Worm (Caenorhabditis elegans) whole organism, mixed stage, embryonic: ENCODE data around the gene mog-1.

Experiments used
- ces-1 ChIP-seq: fragments of 150-350 bp; optimal IDR thresholded peaks from 2 replicates; lab custom pipeline; 2014; ENCODE audit warnings: missing biosample characterization, missing genetic modification reagents, missing genetic modification characterization
- elt-3 ChIP-seq: fragments of 150-350 bp; optimal IDR thresholded peaks from 2 replicates; lab custom pipeline; 2014; ENCODE audit warnings: missing biosample characterization, missing genetic modification characterization
- hlh-1 ChIP-seq: fragments of 150-350 bp; optimal IDR thresholded peaks from 2 replicates; lab custom pipeline; 2014; ENCODE audit warnings: missing biosample characterization, missing genetic modification reagents, missing genetic modification characterization
- lin-13 ChIP-seq: fragments of 150-350 bp; optimal IDR thresholded peaks from 2 replicates; lab custom pipeline; 2014; ENCODE audit warnings: missing biosample characterization, missing genetic modification characterization
- mab-5 ChIP-seq: fragments of 150-350 bp; optimal IDR thresholded peaks from 2 replicates; lab custom pipeline; 2014; ENCODE audit warnings: missing biosample characterization, missing genetic modification characterization
- nhr-237 ChIP-seq: fragments of 150-350 bp; optimal IDR thresholded peaks from 2 replicates; lab custom pipeline; 2014; ENCODE audit warnings: missing biosample characterization, missing genetic modification characterization
- nhr-76 ChIP-seq: sonication (generic microtip); optimal IDR thresholded peaks from 2 replicates; lab custom pipeline; 2017; ENCODE audit warnings: missing biosample characterization, missing genetic modification characterization
- pha-4 ChIP-seq: fragments of 150-350 bp; optimal IDR thresholded peaks from 2 replicates; lab custom pipeline; 2018; ENCODE audit warnings: missing biosample characterization, missing genetic modification reagents, missing genetic modification characterization
- snpc-4 ChIP-seq: fragments of 150-350 bp; optimal IDR thresholded peaks from 2 replicates; lab custom pipeline; 2014; ENCODE audit warnings: missing biosample characterization, missing genetic modification characterization
- tbx-8 ChIP-seq: fragments of 200-800 bp; sonication (Bioruptor generic); optimal IDR thresholded peaks from 2 replicates; lab custom pipeline; 2018; ENCODE audit warnings: mild to moderate bottlenecking, missing genetic modification characterization, moderate library complexity, missing compliant biosample characterization

- no peak for TF ChIP-seq tbx-8 (GFP tag; lab: Kevin White, UChicago)
- no peak for TF ChIP-seq mab-5 (tag; lab: Kevin White, UChicago)
- TF ChIP-seq nhr-237 (tag; lab: Kevin White, UChicago): no peak
- TF ChIP-seq ces-1 (GFP tag; lab: Kevin White, UChicago): no peak
- TF ChIP-seq snpc-4 (tag; lab: Kevin White, UChicago): no peak
- no peak for TF ChIP-seq nhr-76
- no peak for TF ChIP-seq pha-4 (tag; lab: Kevin White, UChicago)
- no peak for TF ChIP-seq hlh-1
- TF ChIP-seq lin-13 (tag; lab: Kevin White, UChicago): no peak
- TF ChIP-seq elt-3 (tag; lab: Kevin White, UChicago): no peak
Measured at ce11 chrIII:9984604-9985003, 28.6 kb upstream of the mog-1 start.
